Worm (Caenorhabditis elegans) whole organism, L2 larva: ENCODE measurements around the gene lea-1.

Source experiments
- alr-1 ChIP-seq: fragments of 150-350 bp; optimal IDR thresholded peaks from 2 replicates; lab custom pipeline; 2014; ENCODE audit warnings: missing biosample characterization, missing genetic modification characterization
- elt-3 ChIP-seq: sonication (generic microtip); optimal IDR thresholded peaks from 2 replicates; lab custom pipeline; 2017; ENCODE audit warnings: missing biosample characterization, missing genetic modification characterization
- fos-1 ChIP-seq: fragments of 150-350 bp; optimal IDR thresholded peaks from 2 replicates; lab custom pipeline; 2014; ENCODE audit warnings: missing biosample characterization, missing genetic modification characterization
- nhr-237 ChIP-seq: fragments of 150-350 bp; optimal IDR thresholded peaks from 2 replicates; lab custom pipeline; 2014; ENCODE audit warnings: missing biosample characterization, missing genetic modification characterization
- ztf-11 ChIP-seq: sonication (generic microtip); optimal IDR thresholded peaks from 2 replicates; lab custom pipeline; 2017; ENCODE audit warnings: missing biosample characterization, missing genetic modification characterization
- ztf-4 ChIP-seq: fragments of 150-350 bp; optimal IDR thresholded peaks from 2 replicates; lab custom pipeline; 2014; ENCODE audit warnings: missing biosample characterization, missing genetic modification characterization

DNA sequence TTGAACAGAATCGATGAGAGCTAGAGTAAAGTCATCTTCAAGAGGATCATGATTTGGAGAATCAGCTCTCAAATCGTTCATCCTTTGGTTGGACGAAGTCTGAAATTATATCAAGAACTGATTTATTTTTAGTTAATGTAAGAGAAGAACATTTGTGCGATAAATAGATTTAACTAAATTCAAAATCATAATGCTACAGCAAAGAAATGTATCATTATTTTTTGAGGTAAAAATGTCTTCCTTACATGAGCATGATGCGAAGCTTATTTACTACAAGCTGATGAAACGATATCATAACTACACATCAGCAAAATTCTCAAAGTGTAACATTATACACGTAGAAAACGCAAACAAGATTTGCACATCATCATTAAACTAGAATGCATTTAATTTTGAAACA, 49.3 kb upstream of the lea-1 start, which contains the start of gene madf-4:
- TF ChIP-seq ztf-11 (tag; lab: Kevin White, UChicago) (no peak), elt-3 (tag; lab: Kevin White, UChicago) (no peak), fos-1 (no peak), ztf-4 (tag; lab: Kevin White, UChicago) (no peak), nhr-237 (tag; lab: Kevin White, UChicago) (no peak), alr-1 (tag; lab: Kevin White, UChicago) (no peak)
